ENCODE assay signal across 3 fruit fly cellular contexts in the genomic region with DNA sequence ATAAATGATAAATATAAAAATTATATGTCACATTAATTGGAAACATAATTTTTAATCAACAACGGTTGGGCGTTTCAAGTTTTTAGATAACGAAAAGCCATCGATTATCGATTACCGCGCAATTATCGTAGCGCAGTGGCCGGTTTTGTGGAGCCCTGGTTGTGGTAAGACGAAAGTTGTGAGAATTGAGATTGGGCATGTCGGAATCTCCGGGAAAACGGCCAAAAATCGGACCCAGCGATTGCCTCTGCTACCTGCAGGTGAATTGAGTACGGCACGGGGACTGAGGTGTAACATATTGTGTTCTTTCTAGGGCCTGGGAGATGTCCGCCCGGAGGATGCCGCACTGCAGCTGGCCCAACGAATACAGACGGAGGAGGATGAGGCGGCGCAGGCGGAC.
A peak's percentile ranks its signal among the peaks of the same experiment; 100 is the strongest.
TF ChIP-seq lines count a peak whose summit lies in the region.

TSS of gene CG3368 (plus strand) at position 136 of the 400 bp plus-strand sequence.

- no peak for TF ChIP-seq CTCF in whole organism, embryonic (GFP tag; optimal IDR thresholded peaks at IDR 0.05; lab: Kevin White, UChicago)

TF ChIP-seq in whole organism, adult, 20 proteins besides CTCF, POLR2A, EP300 and RAD21:
- TF ChIP-seq Crg-1 (GFP tag; optimal IDR thresholded peaks at IDR 0.05; lab: Kevin White, UChicago) (no peak), CG7101 (tag; optimal IDR thresholded peaks at IDR 0.05; lab: Kevin White, UChicago) (no peak), Mnt (GFP tag; optimal IDR thresholded peaks at IDR 0.05; lab: Kevin White, UChicago) (peak; percentile 54), toe (GFP tag; optimal IDR thresholded peaks at IDR 0.05; lab: Kevin White, UChicago) (no peak)

TF ChIP-seq in whole organism, embryonic, 481 proteins besides CTCF, POLR2A, EP300 and RAD21 (continues in another document):
- TF ChIP-seq trem (tag; optimal IDR thresholded peaks at IDR 0.05; lab: Kevin White, UChicago), result peak; percentile 24
- peak; percentile 73 for TF ChIP-seq Myb (GFP tag; optimal IDR thresholded peaks at IDR 0.05; lab: Kevin White, UChicago)
- peak; percentile 71 for TF ChIP-seq Scr (GFP tag; IDR thresholded peaks at IDR 0.05; lab: Robert Waterston, UW; ENCODE audit: partially characterized antibody)
- no peak for TF ChIP-seq Adf1 (GFP tag; IDR thresholded peaks at IDR 0.05; lab: Robert Waterston, UW)
- TF ChIP-seq pfk (GFP tag; optimal IDR thresholded peaks at IDR 0.05; lab: Kevin White, UChicago), result no peak
- TF ChIP-seq CG11085 (GFP tag; IDR thresholded peaks at IDR 0.05; lab: Robert Waterston, UW), result no peak
- TF ChIP-seq gro (GFP tag; optimal IDR thresholded peaks at IDR 0.05; lab: Kevin White, UChicago), result no peak
- no peak for TF ChIP-seq CG10959 (GFP tag; IDR thresholded peaks at IDR 0.05; lab: Robert Waterston, UW)
- TF ChIP-seq tna (GFP tag; IDR thresholded peaks at IDR 0.05; lab: Robert Waterston, UW; ENCODE audit: partially characterized antibody), result peak; percentile 63; the same call in 1 of the 2 replicates
- no peak for TF ChIP-seq CG4360 (GFP tag; IDR thresholded peaks at IDR 0.05; lab: Robert Waterston, UW)
- no peak for TF ChIP-seq Aef1 (GFP tag; IDR thresholded peaks at IDR 0.05; lab: Robert Waterston, UW)
- no peak for TF ChIP-seq ab (GFP tag; optimal IDR thresholded peaks at IDR 0.05; lab: Kevin White, UChicago)
- no peak for TF ChIP-seq aop (GFP tag; IDR thresholded peaks at IDR 0.05; lab: Robert Waterston, UW)
- TF ChIP-seq hb (GFP tag; IDR thresholded peaks at IDR 0.05; lab: Robert Waterston, UW; ENCODE audit: partially characterized antibody), result peak; percentile 62; the same call in 2 of the 3 replicates
- TF ChIP-seq hbn (GFP tag; IDR thresholded peaks at IDR 0.05; lab: Robert Waterston, UW; ENCODE audit: partially characterized antibody), result peak; percentile 30; the same call in 1 of the 2 replicates
- peak; percentile 82 for TF ChIP-seq CG34224 (GFP tag; IDR thresholded peaks at IDR 0.05; lab: Robert Waterston, UW; ENCODE audit: partially characterized antibody)
- no peak for TF ChIP-seq klu (GFP tag; IDR thresholded peaks at IDR 0.05; lab: Robert Waterston, UW)
- no peak for TF ChIP-seq CG4404 (GFP tag; IDR thresholded peaks at IDR 0.05; lab: Robert Waterston, UW)
- TF ChIP-seq C15 (GFP tag; IDR thresholded peaks at IDR 0.05; lab: Robert Waterston, UW), result no peak
- no peak for TF ChIP-seq h (optimal IDR thresholded peaks at IDR 0.05; lab: Kevin White, UChicago)
- TF ChIP-seq chinmo (GFP tag; IDR thresholded peaks at IDR 0.05; lab: Robert Waterston, UW; ENCODE audit: partially characterized antibody), result peak; percentile 65; the same call in 1 of the 4 replicates
- no peak for TF ChIP-seq Fer2 (tag; optimal IDR thresholded peaks at IDR 0.05; lab: Kevin White, UChicago)
- no peak for TF ChIP-seq repo (GFP tag; optimal IDR thresholded peaks at IDR 0.05; lab: Kevin White, UChicago)
- TF ChIP-seq CG13424 (tag; optimal IDR thresholded peaks at IDR 0.05; lab: Kevin White, UChicago), result no peak
- TF ChIP-seq CG6854 (GFP tag; optimal IDR thresholded peaks at IDR 0.05; lab: Kevin White, UChicago), result no peak
- TF ChIP-seq Bgb (GFP tag; IDR thresholded peaks at IDR 0.05; lab: Robert Waterston, UW; ENCODE audit: partially characterized antibody), result peak; percentile 71
- TF ChIP-seq gsb (GFP tag; IDR thresholded peaks at IDR 0.05; lab: Robert Waterston, UW), result no peak
- TF ChIP-seq psq (GFP tag; optimal IDR thresholded peaks at IDR 0.05; lab: Kevin White, UChicago), result no peak
- TF ChIP-seq bab2 (GFP tag; optimal IDR thresholded peaks at IDR 0.05; lab: Kevin White, UChicago), result no peak
- TF ChIP-seq CG14050 (GFP tag; IDR thresholded peaks at IDR 0.05; lab: Robert Waterston, UW), result no peak
- TF ChIP-seq Atf-2 (GFP tag; optimal IDR thresholded peaks at IDR 0.05; lab: Kevin White, UChicago), result no peak
- TF ChIP-seq CG14667 (GFP tag; IDR thresholded peaks at IDR 0.05; lab: Robert Waterston, UW), result no peak
- TF ChIP-seq tx (GFP tag; optimal IDR thresholded peaks at IDR 0.05; lab: Kevin White, UChicago), result no peak
- peak; percentile 58; the same call in 2 of the 3 replicates for TF ChIP-seq vnd (GFP tag; IDR thresholded peaks at IDR 0.05; lab: Robert Waterston, UW; ENCODE audit: partially characterized antibody)
- no peak for TF ChIP-seq CG17912 (GFP tag; optimal IDR thresholded peaks at IDR 0.05; lab: Kevin White, UChicago)
- no peak for TF ChIP-seq chn (GFP tag; optimal IDR thresholded peaks at IDR 0.05; lab: Kevin White, UChicago)
- TF ChIP-seq crol (GFP tag; IDR thresholded peaks at IDR 0.05; lab: Robert Waterston, UW), result 0 out of 2 replicates have a peak, but pooled peaks have one; percentile 16
- no peak for TF ChIP-seq onecut (GFP tag; IDR thresholded peaks at IDR 0.05; lab: Robert Waterston, UW)
- TF ChIP-seq CG8290 (GFP tag; optimal IDR thresholded peaks at IDR 0.05; lab: Kevin White, UChicago), result no peak
- peak in 1 of 2 experiments; percentile 32 for TF ChIP-seq CG8290 (tag; optimal IDR thresholded peaks at IDR 0.05; lab: Kevin White, UChicago)

TF ChIP-seq in whole organism, prepupa, 60 proteins besides CTCF, POLR2A, EP300 and RAD21:
- TF ChIP-seq CG32006 (GFP tag; optimal IDR thresholded peaks at IDR 0.05; lab: Kevin White, UChicago), result no peak
- peak; percentile 71 for TF ChIP-seq CG6808 (GFP tag; optimal IDR thresholded peaks at IDR 0.05; lab: Kevin White, UChicago)
- no peak for TF ChIP-seq CG8319 (GFP tag; optimal IDR thresholded peaks at IDR 0.05; lab: Kevin White, UChicago)
- peak; percentile 2 for TF ChIP-seq CG1621 (tag; optimal IDR thresholded peaks at IDR 0.05; lab: Kevin White, UChicago)
- peak; percentile 9 for TF ChIP-seq Eip93F (GFP tag; optimal IDR thresholded peaks at IDR 0.05; lab: Kevin White, UChicago)
TF ChIP-seq in whole organism, prepupa: peak in this region for 3.
